Worm (Caenorhabditis elegans) whole organism, L2 larva: ENCODE measurements around the gene col-96.

Experiments used
- C34F6.9 ChIP-seq: fragments of 150-350 bp; optimal IDR thresholded peaks from 2 replicates; lab custom pipeline; 2014; ENCODE audit warnings: missing biosample characterization, missing genetic modification characterization
- F13H6.1 ChIP-seq: sonication (generic microtip); optimal IDR thresholded peaks from 2 replicates; lab custom pipeline; 2016; ENCODE audit warnings: missing genetic modification characterization, missing compliant biosample characterization
- ZK546.5 ChIP-seq: sonication (generic microtip); optimal IDR thresholded peaks from 2 replicates; lab custom pipeline; 2017; ENCODE audit warnings: missing biosample characterization, missing genetic modification characterization
- alr-1 ChIP-seq: fragments of 150-350 bp; optimal IDR thresholded peaks from 2 replicates; lab custom pipeline; 2014; ENCODE audit warnings: missing biosample characterization, missing genetic modification characterization
- blmp-1 ChIP-seq: sonication (generic microtip); optimal IDR thresholded peaks from 2 replicates; lab custom pipeline; 2017; ENCODE audit warnings: missing genetic modification characterization, mild to moderate bottlenecking, missing compliant biosample characterization, antibody characterized with exemption, moderate library complexity; ENCODE audit not compliant: insufficient read depth
- ceh-16 ChIP-seq: fragments of 150-350 bp; optimal IDR thresholded peaks from 2 replicates; lab custom pipeline; 2014; ENCODE audit warnings: missing biosample characterization, missing genetic modification characterization
- ceh-82 ChIP-seq: fragments of 150-350 bp; optimal IDR thresholded peaks from 2 replicates; lab custom pipeline; 2014; ENCODE audit warnings: missing biosample characterization, missing genetic modification characterization
- crh-2 ChIP-seq: sonication (generic microtip); optimal IDR thresholded peaks from 2 replicates; lab custom pipeline; 2017; ENCODE audit warnings: missing biosample characterization, missing genetic modification characterization
- egl-27 ChIP-seq: sonication (generic microtip); optimal IDR thresholded peaks from 3 replicates; lab custom pipeline; 2017; ENCODE audit warnings: missing biosample characterization, missing genetic modification reagents, missing genetic modification characterization
- elt-3 ChIP-seq: sonication (generic microtip); optimal IDR thresholded peaks from 2 replicates; lab custom pipeline; 2017; ENCODE audit warnings: missing biosample characterization, missing genetic modification characterization
- fos-1 ChIP-seq: fragments of 150-350 bp; optimal IDR thresholded peaks from 2 replicates; lab custom pipeline; 2014; ENCODE audit warnings: missing biosample characterization, missing genetic modification characterization
- gmeb-1 ChIP-seq: fragments of 150-350 bp; optimal IDR thresholded peaks from 2 replicates; lab custom pipeline; 2014; ENCODE audit warnings: missing biosample characterization, missing genetic modification characterization
- lin-11 ChIP-seq: fragments of 150-350 bp; sonication (generic microtip); optimal IDR thresholded peaks from 2 replicates; lab custom pipeline; 2014; ENCODE audit warnings: missing biosample characterization, missing genetic modification characterization, inconsistent platforms, mixed read lengths
- lin-13 ChIP-seq: fragments of 150-350 bp; optimal IDR thresholded peaks from 2 replicates; lab custom pipeline; 2014; ENCODE audit warnings: missing biosample characterization, missing genetic modification reagents, missing genetic modification characterization
- lsy-2 ChIP-seq, 2 experiments: fragments of 150-350 bp in 1 of 2; sonication (generic microtip) in 1 of 2; optimal IDR thresholded peaks; 2 replicates each; lab custom pipeline; 2014 to 2017; ENCODE audit warnings: missing biosample characterization in 2 of 2, missing genetic modification characterization in 2 of 2
- mab-5 ChIP-seq: fragments of 150-350 bp; optimal IDR thresholded peaks from 2 replicates; lab custom pipeline; 2014; ENCODE audit warnings: missing biosample characterization, missing genetic modification characterization
- mbf-1 ChIP-seq: sonication (generic microtip); optimal IDR thresholded peaks from 2 replicates; lab custom pipeline; 2017; ENCODE audit warnings: missing biosample characterization, missing genetic modification characterization
- nhr-10 ChIP-seq: sonication (generic microtip); optimal IDR thresholded peaks from 2 replicates; lab custom pipeline; 2017; ENCODE audit warnings: missing biosample characterization, missing genetic modification characterization
- nhr-11 ChIP-seq: fragments of 150-350 bp; optimal IDR thresholded peaks from 2 replicates; lab custom pipeline; 2014; ENCODE audit warnings: missing biosample characterization, missing genetic modification characterization
- nhr-129 ChIP-seq: fragments of 150-350 bp; optimal IDR thresholded peaks from 2 replicates; lab custom pipeline; 2014; ENCODE audit warnings: missing biosample characterization, missing genetic modification characterization
- nhr-21 ChIP-seq: fragments of 150-350 bp; optimal IDR thresholded peaks from 2 replicates; lab custom pipeline; 2014; ENCODE audit warnings: missing biosample characterization, missing genetic modification characterization
- nhr-23 ChIP-seq: fragments of 150-350 bp; optimal IDR thresholded peaks from 2 replicates; lab custom pipeline; 2014; ENCODE audit warnings: missing biosample characterization, missing genetic modification reagents, missing genetic modification characterization
- nhr-237 ChIP-seq: fragments of 150-350 bp; optimal IDR thresholded peaks from 2 replicates; lab custom pipeline; 2014; ENCODE audit warnings: missing biosample characterization, missing genetic modification characterization
- nhr-25 ChIP-seq: fragments of 150-350 bp; sonication (generic microtip); optimal IDR thresholded peaks from 3 replicates; lab custom pipeline; 2014; ENCODE audit warnings: missing biosample characterization, missing genetic modification characterization
- nhr-6 ChIP-seq: fragments of 150-350 bp; optimal IDR thresholded peaks from 2 replicates; lab custom pipeline; 2014; ENCODE audit warnings: missing biosample characterization, missing genetic modification characterization
- nhr-77 ChIP-seq: fragments of 150-350 bp; optimal IDR thresholded peaks from 2 replicates; lab custom pipeline; 2014; ENCODE audit warnings: missing biosample characterization, missing genetic modification characterization
- peb-1 ChIP-seq: fragments of 150-350 bp; optimal IDR thresholded peaks from 2 replicates; lab custom pipeline; 2014; ENCODE audit warnings: missing biosample characterization, missing genetic modification characterization
- sem-4 ChIP-seq: fragments of 150-350 bp; optimal IDR thresholded peaks from 2 replicates; lab custom pipeline; 2014; ENCODE audit warnings: missing biosample characterization, missing genetic modification reagents, missing genetic modification characterization
- sma-3 ChIP-seq: sonication (generic microtip); optimal IDR thresholded peaks from 2 replicates; lab custom pipeline; 2016; ENCODE audit warnings: missing genetic modification reagents, missing genetic modification characterization, missing compliant biosample characterization
- snpc-4 ChIP-seq: fragments of 150-350 bp; optimal IDR thresholded peaks from 2 replicates; lab custom pipeline; 2014; ENCODE audit warnings: missing biosample characterization, missing genetic modification characterization
- unc-39 ChIP-seq: fragments of 150-350 bp; optimal IDR thresholded peaks from 2 replicates; lab custom pipeline; 2014; ENCODE audit warnings: missing biosample characterization, missing genetic modification characterization
- unc-55 ChIP-seq: fragments of 150-350 bp; sonication (generic microtip); optimal IDR thresholded peaks from 3 replicates; lab custom pipeline; 2014; ENCODE audit warnings: missing biosample characterization, missing genetic modification reagents, missing genetic modification characterization
- zag-1 ChIP-seq: fragments of 150-350 bp; optimal IDR thresholded peaks from 2 replicates; lab custom pipeline; 2014; ENCODE audit warnings: missing biosample characterization, missing genetic modification characterization
- ztf-1 ChIP-seq: fragments of 200-800 bp; sonication (Bioruptor generic); conservative IDR thresholded peaks from 2 replicates; pipeline ENCODE4 v1.3.6; 2022; ENCODE audit warnings: missing genetic modification characterization, missing compliant biosample characterization
- ztf-4 ChIP-seq: fragments of 150-350 bp; optimal IDR thresholded peaks from 2 replicates; lab custom pipeline; 2014; ENCODE audit warnings: missing biosample characterization, missing genetic modification characterization

Gene col-96

DNA sequence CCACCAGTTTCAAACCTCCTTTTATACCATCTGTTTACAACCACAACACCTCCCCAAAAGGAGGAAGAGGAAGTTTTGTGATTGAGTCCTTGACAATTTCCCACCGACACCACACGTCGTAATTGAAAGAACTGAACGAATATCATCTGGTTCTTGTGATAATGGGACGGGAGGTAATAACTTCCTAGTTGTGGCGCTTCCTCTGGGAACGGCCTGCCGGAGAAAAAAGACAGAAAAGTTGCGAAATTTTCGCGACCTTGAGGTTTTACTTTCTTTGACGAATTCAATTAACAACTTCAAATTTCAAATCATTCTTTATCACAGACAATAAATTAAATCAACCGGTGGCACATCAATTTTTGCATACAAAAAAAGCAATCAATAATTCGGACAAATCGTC, at the start of gene col-96:
Gene col-96, minus strand, starts transcription at position 101 of the 400 bp plus-strand sequence.
- TF ChIP-seq nhr-21 (no peak), egl-27 (peak; percentile 49)
- TF ChIP-seq, all 48 proteins: peak for 1

DNA sequence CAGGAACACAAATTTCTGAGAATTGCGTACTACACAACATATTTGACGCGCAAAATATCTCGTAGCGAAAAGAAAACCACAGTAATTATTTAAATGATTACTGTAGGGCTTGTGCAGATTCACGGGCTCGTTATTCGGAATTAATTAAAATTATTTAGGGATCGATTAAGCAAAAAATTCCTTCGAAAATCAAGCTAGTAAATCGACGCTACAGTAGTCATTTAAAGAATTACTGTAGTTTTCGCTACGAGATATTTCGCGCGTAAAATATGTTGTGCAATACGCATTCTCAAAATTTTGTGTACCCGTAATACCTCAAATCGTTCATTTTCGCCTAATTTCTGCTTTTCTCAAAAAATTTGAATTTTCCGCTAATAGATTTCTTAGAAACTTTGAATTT, 44.3 kb upstream of the col-96 start:
- TF ChIP-seq nhr-23 (tag; lab: Kevin White, UChicago) (no peak), mab-5 (tag; lab: Kevin White, UChicago) (no peak), lin-13 (no peak), gmeb-1 (tag; lab: Kevin White, UChicago) (no peak), sma-3 (GFP tag; lab: Kevin White, UChicago) (no peak), nhr-6 (tag; lab: Kevin White, UChicago) (no peak), egl-27 (no peak)

DNA sequence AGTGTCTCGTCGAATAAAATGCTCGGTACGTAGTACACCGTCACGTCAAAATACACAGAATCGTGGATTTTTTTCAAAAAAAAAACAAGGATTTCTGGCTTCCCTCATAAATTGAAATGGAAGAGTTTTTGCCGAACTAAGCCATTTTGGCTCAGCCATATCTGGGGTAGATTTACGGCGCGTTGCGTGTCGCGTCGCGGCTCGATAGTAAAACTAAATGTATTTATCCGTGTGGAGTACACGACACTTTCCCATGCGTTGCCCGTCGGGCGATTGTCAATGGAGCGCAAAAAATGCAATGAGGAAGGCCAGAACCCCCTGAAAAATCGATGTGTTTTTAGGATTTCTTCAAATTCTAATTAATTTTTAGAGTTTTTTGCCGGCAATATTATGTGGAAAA, 43.7 kb upstream of the col-96 start:
- TF ChIP-seq peb-1 (tag; lab: Kevin White, UChicago) = no peak
- TF ChIP-seq ceh-82 = no peak
- TF ChIP-seq egl-27 = no peak
- no peak for TF ChIP-seq nhr-6 (tag; lab: Kevin White, UChicago)
- no peak for TF ChIP-seq nhr-25 (tag; lab: Kevin White, UChicago)
- TF ChIP-seq crh-2 (tag; lab: Kevin White, UChicago) = no peak
- TF ChIP-seq unc-39 (tag; lab: Kevin White, UChicago) = no peak
- no peak for TF ChIP-seq C34F6.9 (tag; lab: Kevin White, UChicago)
- TF ChIP-seq sem-4 (tag; lab: Kevin White, UChicago) = no peak
- no peak for TF ChIP-seq zag-1
- no peak for TF ChIP-seq snpc-4 (tag; lab: Kevin White, UChicago)
- TF ChIP-seq mab-5 (tag; lab: Kevin White, UChicago) = no peak

DNA sequence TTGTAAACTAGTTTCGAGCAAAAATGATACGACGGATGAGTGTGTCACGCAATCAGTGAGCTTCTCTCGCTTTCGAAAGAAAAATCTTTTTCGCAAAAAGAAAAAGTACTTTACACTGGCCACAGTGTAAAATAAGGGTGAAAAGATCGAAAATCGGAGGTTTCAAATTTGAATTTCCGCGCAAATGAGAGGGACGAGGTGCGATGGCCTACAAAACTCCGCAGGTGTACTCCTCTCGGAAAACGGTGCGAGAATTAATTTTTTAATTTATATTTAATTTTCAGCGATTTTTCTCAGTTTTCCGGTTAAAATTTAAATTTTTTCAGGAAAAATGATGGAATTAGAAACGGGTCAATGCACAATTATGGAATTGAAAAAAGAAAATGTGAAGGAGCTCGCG, 40.2 kb upstream of the col-96 start, which contains the start of gene mrt-2:
Gene mrt-2, plus strand, starts transcription at position 49 of the 400 bp plus-strand sequence.
- TF ChIP-seq unc-39 (tag; lab: Kevin White, UChicago) (no peak), ceh-16 (peak; percentile 46), sem-4 (tag; lab: Kevin White, UChicago) (peak; percentile 91), ztf-4 (tag; lab: Kevin White, UChicago) (no peak), nhr-25 (tag; lab: Kevin White, UChicago) (peak; percentile 79), blmp-1 (peak; percentile 48), lsy-2 (tag; optimal IDR thresholded peaks at IDR 0.05; lab: Kevin White, UChicago) (peak; percentile 66 to 87), sma-3 (GFP tag; lab: Kevin White, UChicago) (peak; percentile 86), F13H6.1 (tag; lab: Kevin White, UChicago) (peak; percentile 81), fos-1 (tag; lab: Kevin White, UChicago) (peak; percentile 17), C34F6.9 (tag; lab: Kevin White, UChicago) (peak; percentile 81), crh-2 (tag; lab: Kevin White, UChicago) (peak; percentile 76), lin-13 (peak; percentile 76), gmeb-1 (tag; lab: Kevin White, UChicago) (peak; percentile 98), nhr-129 (peak; percentile 48), nhr-237 (tag; lab: Kevin White, UChicago) (no peak), mbf-1 (tag; lab: Kevin White, UChicago) (no peak), egl-27 (peak; percentile 48), snpc-4 (tag; lab: Kevin White, UChicago) (peak; percentile 40), nhr-6 (tag; lab: Kevin White, UChicago) (peak; percentile 44), nhr-21 (peak; percentile 60), lin-11 (tag; lab: Kevin White, UChicago) (peak; percentile 54), nhr-77 (tag; lab: Kevin White, UChicago) (no peak), unc-55 (GFP tag; lab: Kevin White, UChicago) (peak; percentile 86)

DNA sequence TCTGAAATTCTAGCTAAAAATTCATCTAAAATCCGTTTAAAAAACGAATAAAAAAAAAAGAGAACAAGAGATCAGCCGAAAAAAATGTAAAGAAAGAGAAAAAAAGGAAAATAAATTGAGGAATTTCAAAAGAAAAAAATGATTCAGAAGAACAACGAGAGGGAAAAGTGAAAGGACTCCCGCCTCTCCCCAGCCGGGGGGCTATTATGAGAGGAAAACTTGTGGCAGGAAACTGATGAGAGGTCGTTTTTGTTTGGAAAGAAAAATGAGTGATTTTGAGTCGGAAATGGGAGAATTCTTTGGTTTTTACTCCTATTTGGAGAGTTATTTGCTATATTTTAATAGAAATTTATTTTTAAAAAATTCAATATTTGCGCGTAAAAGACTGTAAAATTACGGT, 35.6 kb upstream of the col-96 start:
- peak; percentile 69 for TF ChIP-seq blmp-1
- TF ChIP-seq elt-3 (tag; lab: Kevin White, UChicago) = no peak
- no peak for TF ChIP-seq unc-39 (tag; lab: Kevin White, UChicago)
- no peak for TF ChIP-seq ZK546.5 (tag; lab: Kevin White, UChicago)
- peak; percentile 42 for TF ChIP-seq sem-4 (tag; lab: Kevin White, UChicago)

DNA sequence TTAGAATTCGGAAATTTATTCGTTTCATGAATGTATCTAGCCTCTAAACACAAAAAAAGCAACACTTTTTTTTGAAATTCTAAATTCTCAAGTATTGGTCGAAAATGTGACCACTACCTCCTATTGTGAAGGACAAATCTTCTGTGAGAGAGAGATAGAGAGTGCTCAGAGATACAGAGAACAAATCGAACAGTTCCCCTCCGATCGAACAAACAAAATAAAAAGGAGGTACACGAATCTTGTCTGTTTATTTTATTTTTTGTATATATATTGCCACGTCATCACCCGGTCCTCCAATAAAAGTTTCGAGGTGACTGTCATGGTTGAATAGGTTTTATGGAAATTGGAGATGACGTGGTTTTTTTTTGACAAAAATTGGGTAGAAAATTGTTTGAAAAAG, 34.3 kb upstream of the col-96 start:
- TF ChIP-seq nhr-11 (tag; lab: Kevin White, UChicago) (no peak), crh-2 (tag; lab: Kevin White, UChicago) (peak; percentile 57), alr-1 (tag; lab: Kevin White, UChicago) (no peak), F13H6.1 (tag; lab: Kevin White, UChicago) (peak; percentile 19), nhr-10 (tag; lab: Kevin White, UChicago) (no peak), gmeb-1 (tag; lab: Kevin White, UChicago) (no peak), C34F6.9 (tag; lab: Kevin White, UChicago) (peak; percentile 1), ztf-1 (GFP tag; lab: Robert Waterston, UW) (no peak), lsy-2 (tag; optimal IDR thresholded peaks at IDR 0.05; lab: Kevin White, UChicago) (no peak)
